Worm (Caenorhabditis elegans) whole organism, young adult: ENCODE results near the gene Y55F3AM.9.

Experiments
- B0261.1 ChIP-seq: sonication (generic microtip); optimal IDR thresholded peaks from 2 replicates; lab custom pipeline; 2016; ENCODE audit warnings: mild to moderate bottlenecking, missing genetic modification characterization, moderate library complexity, missing compliant biosample characterization
- C17E4.6 ChIP-seq: fragments of 200-800 bp; sonication (Bioruptor generic); IDR thresholded peaks from 2 replicates; pipeline ENCODE4 v1.3.6; 2022; ENCODE audit warnings: missing genetic modification reagents, missing genetic modification characterization, missing compliant biosample characterization
- F22D6.2 ChIP-seq: sonication (generic microtip); optimal IDR thresholded peaks from 2 replicates; lab custom pipeline; 2016; ENCODE audit warnings: mild to moderate bottlenecking, missing genetic modification characterization, missing compliant biosample characterization
- F23B12.7 ChIP-seq: sonication (generic microtip); optimal IDR thresholded peaks from 2 replicates; lab custom pipeline; 2017; ENCODE audit warnings: missing genetic modification characterization, mild to moderate bottlenecking, missing compliant biosample characterization, antibody characterized with exemption, moderate library complexity; ENCODE audit not compliant: insufficient read depth
- F57C9.4 ChIP-seq: sonication (generic microtip); optimal IDR thresholded peaks from 2 replicates; lab custom pipeline; 2017; ENCODE audit warnings: mild to moderate bottlenecking, missing genetic modification characterization, missing compliant biosample characterization
- T07F8.4 ChIP-seq: sonication (generic microtip); optimal IDR thresholded peaks from 2 replicates; lab custom pipeline; 2016; ENCODE audit warnings: mild to moderate bottlenecking, missing genetic modification characterization, moderate library complexity, missing compliant biosample characterization
- T26A5.8 ChIP-seq: sonication (generic microtip); optimal IDR thresholded peaks from 2 replicates; lab custom pipeline; 2016; ENCODE audit warnings: missing genetic modification characterization, missing compliant biosample characterization
- ZK185.1 ChIP-seq: sonication (generic microtip); optimal IDR thresholded peaks from 2 replicates; lab custom pipeline; 2016; ENCODE audit warnings: mild to moderate bottlenecking, missing genetic modification characterization, missing compliant biosample characterization; ENCODE audit not compliant: poor library complexity, severe bottlenecking
- ama-1 ChIP-seq, 3 experiments: fragments of 150-350 bp in 1 of 3; sonication (generic microtip) in 2 of 3; optimal IDR thresholded peaks; 2 replicates each; lab custom pipeline; 2014 to 2018; ENCODE audit warnings: missing biosample characterization in 2 of 3, missing genetic modification characterization in 2 of 3, missing genetic modification reagents in 2 of 3
- attf-5 ChIP-seq: fragments of 200-800 bp; sonication (Bioruptor generic); optimal IDR thresholded peaks from 2 replicates; lab custom pipeline; 2018; ENCODE audit warnings: mild to moderate bottlenecking, missing genetic modification characterization, missing compliant biosample characterization
- attf-6 ChIP-seq: fragments of 200-800 bp; sonication (Bioruptor generic); IDR thresholded peaks from 2 replicates; pipeline ENCODE4 v1.3.6; 2022; ENCODE audit warnings: missing genetic modification reagents, missing genetic modification characterization, missing compliant biosample characterization
- ccch-3 ChIP-seq: fragments of 200-800 bp; sonication (Bioruptor generic); optimal IDR thresholded peaks from 2 replicates; lab custom pipeline; 2018; ENCODE audit warnings: mild to moderate bottlenecking, missing genetic modification characterization, missing compliant biosample characterization
- cebp-2 ChIP-seq: fragments of 200-800 bp; sonication (Bioruptor generic); IDR thresholded peaks from 2 replicates; pipeline ENCODE4 v1.3.6; 2022; ENCODE audit warnings: missing genetic modification characterization, missing compliant biosample characterization
- ceh-79 ChIP-seq: sonication (generic microtip); optimal IDR thresholded peaks from 2 replicates; lab custom pipeline; 2017; ENCODE audit warnings: mild to moderate bottlenecking, missing genetic modification characterization, missing compliant biosample characterization
- chd-7 ChIP-seq: sonication (generic microtip); optimal IDR thresholded peaks from 2 replicates; lab custom pipeline; 2016; ENCODE audit warnings: mild to moderate bottlenecking, missing genetic modification characterization, moderate library complexity, missing compliant biosample characterization
- dox-1 ChIP-seq: fragments of 200-800 bp; sonication (Bioruptor generic); IDR thresholded peaks from 2 replicates; pipeline ENCODE4 v1.3.6; 2022; ENCODE audit warnings: missing genetic modification reagents, missing genetic modification characterization, missing compliant biosample characterization
- dpl-1 ChIP-seq: fragments of 150-350 bp; optimal IDR thresholded peaks from 2 replicates; lab custom pipeline; 2014; ENCODE audit warnings: missing biosample characterization, missing genetic modification reagents, missing genetic modification characterization
- egl-44 ChIP-seq: fragments of 200-800 bp; sonication (Bioruptor generic); IDR thresholded peaks from 2 replicates; pipeline ENCODE4 v1.3.6; 2022; ENCODE audit warnings: missing genetic modification reagents, missing genetic modification characterization, missing compliant biosample characterization
- egrh-3 ChIP-seq: fragments of 200-800 bp; sonication (Bioruptor generic); IDR thresholded peaks from 2 replicates; pipeline ENCODE4 v1.3.6; 2022; ENCODE audit warnings: missing genetic modification reagents, missing genetic modification characterization, missing compliant biosample characterization
- ets-4 ChIP-seq: fragments of 200-800 bp; sonication (Bioruptor generic); optimal IDR thresholded peaks from 2 replicates; lab custom pipeline; 2018; ENCODE audit warnings: mild to moderate bottlenecking, missing genetic modification characterization, missing compliant biosample characterization
- gei-17 ChIP-seq: fragments of 200-800 bp; sonication (Bioruptor generic); optimal IDR thresholded peaks from 2 replicates; lab custom pipeline; 2018; ENCODE audit warnings: mild to moderate bottlenecking, missing genetic modification characterization, missing compliant biosample characterization
- him-1 ChIP-seq: sonication (generic microtip); optimal IDR thresholded peaks from 2 replicates; lab custom pipeline; 2016; ENCODE audit warnings: missing genotype, missing genetic modification reagents, missing genetic modification characterization, missing compliant biosample characterization
- hmg-20 ChIP-seq: fragments of 200-800 bp; sonication (Bioruptor generic); IDR thresholded peaks from 2 replicates; pipeline ENCODE4 v1.3.6; 2022; ENCODE audit warnings: missing genetic modification reagents, missing genetic modification characterization, missing compliant biosample characterization
- hsf-1 ChIP-seq: fragments of 200-800 bp; sonication (Bioruptor generic); IDR thresholded peaks from 2 replicates; pipeline ENCODE4 v1.3.6; 2022; ENCODE audit warnings: missing genetic modification reagents, missing genetic modification characterization, missing compliant biosample characterization
- lag-1 ChIP-seq: fragments of 200-800 bp; sonication (Bioruptor generic); IDR thresholded peaks from 2 replicates; pipeline ENCODE4 v1.3.6; 2022; ENCODE audit warnings: missing genetic modification reagents, missing genetic modification characterization, missing compliant biosample characterization
- lin-35 ChIP-seq, 3 experiments: fragments of 150-350 bp in 2 of 3; sonication (generic microtip) in 1 of 3; optimal IDR thresholded peaks; 2 replicates each; lab custom pipeline; 2014 to 2018; ENCODE audit warnings: missing biosample characterization in 3 of 3, missing genetic modification characterization in 3 of 3, missing genetic modification reagents in 3 of 3
- lin-54 ChIP-seq: fragments of 200-800 bp; sonication (Bioruptor generic); optimal IDR thresholded peaks from 2 replicates; lab custom pipeline; 2018; ENCODE audit warnings: mild to moderate bottlenecking, missing genetic modification characterization, missing compliant biosample characterization
- mcd-1 ChIP-seq: fragments of 200-800 bp; sonication (Bioruptor generic); IDR thresholded peaks from 2 replicates; pipeline ENCODE4 v1.3.6; 2022; ENCODE audit warnings: missing genetic modification reagents, missing genetic modification characterization, missing compliant biosample characterization
- nfya-2 ChIP-seq: fragments of 200-800 bp; sonication (Bioruptor generic); IDR thresholded peaks from 2 replicates; pipeline ENCODE4 v1.3.6; 2022; ENCODE audit warnings: missing genetic modification reagents, missing genetic modification characterization, missing compliant biosample characterization
- nhr-120 ChIP-seq: fragments of 200-800 bp; sonication (Bioruptor generic); IDR thresholded peaks from 2 replicates; pipeline ENCODE4 v1.3.6; 2022; ENCODE audit warnings: missing genetic modification characterization, missing compliant biosample characterization
- nhr-179 ChIP-seq: sonication (generic microtip); optimal IDR thresholded peaks from 2 replicates; lab custom pipeline; 2016; ENCODE audit warnings: mild to moderate bottlenecking, missing genetic modification characterization, missing compliant biosample characterization
- nhr-27 ChIP-seq: fragments of 200-800 bp; sonication (Bioruptor generic); optimal IDR thresholded peaks from 2 replicates; lab custom pipeline; 2018; ENCODE audit warnings: mild to moderate bottlenecking, missing genetic modification characterization, moderate library complexity, missing compliant biosample characterization
- rcor-1 ChIP-seq: fragments of 200-800 bp; sonication (Bioruptor generic); IDR thresholded peaks from 2 replicates; pipeline ENCODE4 v1.3.6; 2022; ENCODE audit warnings: missing genetic modification reagents, missing genetic modification characterization, missing compliant biosample characterization
- sdz-38 ChIP-seq: sonication (generic microtip); optimal IDR thresholded peaks from 2 replicates; lab custom pipeline; 2016; ENCODE audit warnings: missing genotype, missing genetic modification characterization, missing compliant biosample characterization
- sea-2 ChIP-seq: fragments of 200-800 bp; sonication (Bioruptor generic); IDR thresholded peaks from 2 replicates; pipeline ENCODE4 v1.3.6; 2022; ENCODE audit warnings: missing genetic modification characterization, missing compliant biosample characterization
- snpc-4 ChIP-seq, 5 experiments: fragments of 150-350 bp in 1 of 5; sonication (generic microtip) in 4 of 5; optimal IDR thresholded peaks; 2 replicates each; lab custom pipeline; 2014 to 2018; ENCODE audit warnings: missing genetic modification characterization in 5 of 5, missing biosample characterization in 3 of 5, antibody characterized with exemption in 2 of 5, mild to moderate bottlenecking in 2 of 5, missing compliant biosample characterization in 2 of 5, missing genotype in 2 of 5, moderate library complexity in 2 of 5, missing genetic modification reagents in 1 of 5
- somi-1 ChIP-seq: fragments of 200-800 bp; sonication (Bioruptor generic); optimal IDR thresholded peaks from 2 replicates; lab custom pipeline; 2018; ENCODE audit warnings: mild to moderate bottlenecking, missing genetic modification characterization, missing compliant biosample characterization
- xnd-1 ChIP-seq: sonication (generic microtip); optimal IDR thresholded peaks from 2 replicates; lab custom pipeline; 2016; ENCODE audit warnings: missing genotype, missing genetic modification reagents, missing genetic modification characterization, missing compliant biosample characterization
- zfh-2 ChIP-seq: fragments of 200-800 bp; sonication (Bioruptor generic); conservative IDR thresholded peaks from 2 replicates; pipeline ENCODE4 v1.3.6; 2022; ENCODE audit warnings: missing genetic modification reagents, missing genetic modification characterization, missing compliant biosample characterization
- ztf-25 ChIP-seq: fragments of 200-800 bp; sonication (Bioruptor generic); IDR thresholded peaks from 2 replicates; pipeline ENCODE4 v1.3.6; 2022; ENCODE audit warnings: missing genetic modification reagents, missing genetic modification characterization, missing compliant biosample characterization
- ztf-6 ChIP-seq: fragments of 200-800 bp; sonication (Bioruptor generic); IDR thresholded peaks from 2 replicates; pipeline ENCODE4 v1.3.6; 2022; ENCODE audit warnings: missing genetic modification reagents, missing genetic modification characterization, missing compliant biosample characterization

The Y55F3AM.9 gene

ce11 chrIV:1029939-1030338 is 20.4 kb upstream of the Y55F3AM.9 start, which contains the start of gene abhd-14:
Gene abhd-14 (minus strand): TSS chrIV:1030039.
- TF ChIP-seq chd-7 = no peak
- TF ChIP-seq F57C9.4 (tag; lab: Kevin White, UChicago) = no peak
- TF ChIP-seq F22D6.2 (tag; lab: Kevin White, UChicago) = no peak
- TF ChIP-seq T26A5.8 (tag; lab: Kevin White, UChicago) = no peak
- TF ChIP-seq T07F8.4 = no peak
- TF ChIP-seq lag-1 (GFP tag; lab: Robert Waterston, UW) = no peak
- TF ChIP-seq xnd-1 (tag; lab: Kevin White, UChicago) = no peak
- no peak for TF ChIP-seq lin-35 (GFP tag; optimal IDR thresholded peaks at IDR 0.05; lab: Kevin White, UChicago)
- TF ChIP-seq, all 124 proteins: peak for 0

ce11 chrIV:1019801-1020200 is 10.3 kb upstream of the Y55F3AM.9 start:
- TF ChIP-seq sea-2 (no peak), cebp-2 (GFP tag; lab: Robert Waterston, UW) (peak; percentile 62; the same call in 1 of the 2 replicates), ama-1 (optimal IDR thresholded peaks at IDR 0.05; lab: Kevin White, UChicago) (no peak), ama-1 (GFP tag; optimal IDR thresholded peaks at IDR 0.05; lab: Kevin White, UChicago) (no peak), sdz-38 (tag; lab: Kevin White, UChicago) (no peak), zfh-2 (GFP tag; lab: Robert Waterston, UW) (peak; percentile 53), lin-54 (GFP tag; lab: Kevin White, UChicago) (no peak), dox-1 (0 out of 2 replicates have a peak, but pooled peaks have one; percentile 20), gei-17 (GFP tag; lab: Kevin White, UChicago) (no peak), ztf-25 (no peak), ccch-3 (GFP tag; lab: Kevin White, UChicago) (no peak), hmg-20 (0 out of 2 replicates have a peak, but pooled peaks have one; percentile 14), hsf-1 (GFP tag; lab: Robert Waterston, UW) (no peak), nhr-120 (no peak), mcd-1 (GFP tag; lab: Robert Waterston, UW) (peak; percentile 34; the same call in 1 of the 2 replicates), him-1 (tag; lab: Kevin White, UChicago) (peak; percentile 54), nfya-2 (GFP tag; lab: Robert Waterston, UW) (no peak), ZK185.1 (tag; lab: Kevin White, UChicago) (no peak)

- TF ChIP-seq B0261.1 (tag; lab: Kevin White, UChicago) (no peak), dox-1 (no peak), nhr-120 (no peak), rcor-1 (GFP tag; lab: Robert Waterston, UW) (no peak)
These were observed 5.9 kb upstream of the Y55F3AM.9 start for ce11 chrIV:1015430-1015829.

ce11 chrIV:1013233-1013798 is 3.8 kb upstream of the Y55F3AM.9 start:
- peak; percentile 40; the same call in 1 of the 2 replicates for TF ChIP-seq egrh-3
- TF ChIP-seq egl-44 = no peak
- TF ChIP-seq zfh-2 (GFP tag; lab: Robert Waterston, UW) = peak; percentile 66
- no peak for TF ChIP-seq ceh-79 (tag; lab: Kevin White, UChicago)

- peak; percentile 90 for TF ChIP-seq attf-5 (GFP tag; lab: Kevin White, UChicago)
- TF ChIP-seq F23B12.7 = peak; percentile 79
- no peak for TF ChIP-seq ztf-6
- no peak for TF ChIP-seq somi-1 (GFP tag; lab: Kevin White, UChicago)
- TF ChIP-seq F22D6.2 (tag; lab: Kevin White, UChicago) = no peak
- no peak for TF ChIP-seq ets-4 (GFP tag; lab: Kevin White, UChicago)
- TF ChIP-seq snpc-4 (GFP tag; optimal IDR thresholded peaks at IDR 0.05; lab: Kevin White, UChicago) = no peak
- peak; percentile 58 to 69 (median 62) for TF ChIP-seq snpc-4 (tag; optimal IDR thresholded peaks at IDR 0.05; lab: Kevin White, UChicago)
- no peak for TF ChIP-seq cebp-2 (GFP tag; lab: Robert Waterston, UW)
- no peak for TF ChIP-seq attf-6 (GFP tag; lab: Robert Waterston, UW)
- no peak for TF ChIP-seq C17E4.6 (GFP tag; lab: Robert Waterston, UW)
- TF ChIP-seq nhr-27 = no peak
- no peak for TF ChIP-seq nhr-179 (tag; lab: Kevin White, UChicago)
- TF ChIP-seq dpl-1 (GFP tag; lab: Kevin White, UChicago) = peak; percentile 54
- no peak for TF ChIP-seq F57C9.4 (tag; lab: Kevin White, UChicago)
- peak; percentile 27 for TF ChIP-seq ama-1 (optimal IDR thresholded peaks at IDR 0.05; lab: Kevin White, UChicago)
- no peak for TF ChIP-seq ama-1 (GFP tag; optimal IDR thresholded peaks at IDR 0.05; lab: Kevin White, UChicago)
These were observed 2.9 kb upstream of the Y55F3AM.9 start, which contains the start of gene rbm-39 for ce11 chrIV:1012447-1012846. Gene rbm-39 (plus strand): TSS chrIV:1012624.
